Fruit fly (Drosophila melanogaster) whole organism, adult: ENCODE results near the gene CG32718.
A peak's percentile ranks its signal among the peaks of the same experiment; 100 is the strongest.

Source experiments
- CG11617 ChIP-seq: fragments of 200-800 bp; sonication (Bioruptor generic); optimal IDR thresholded peaks from 2 replicates; lab custom pipeline; 2017; ENCODE audit warnings: mild to moderate bottlenecking, missing biosample characterization, missing genetic modification reagents, missing genetic modification characterization
- CG12768 ChIP-seq: fragments of 200-800 bp; sonication (Bioruptor generic); optimal IDR thresholded peaks from 2 replicates; lab custom pipeline; 2017; ENCODE audit warnings: missing biosample characterization, missing genetic modification characterization, mild to moderate bottlenecking, moderate library complexity, missing genetic modification reagents
- CG14711 ChIP-seq: fragments of 200-800 bp; sonication (Bioruptor generic); optimal IDR thresholded peaks from 2 replicates; lab custom pipeline; 2018; ENCODE audit warnings: missing biosample characterization, mild to moderate bottlenecking, missing genetic modification characterization, moderate library complexity
- CG1620 ChIP-seq: fragments of 200-800 bp; sonication (Bioruptor generic); optimal IDR thresholded peaks from 2 replicates; lab custom pipeline; 2016; ENCODE audit warnings: missing biosample characterization, missing genetic modification characterization
- CG33017 ChIP-seq: fragments of 200-800 bp; sonication (Bioruptor generic); optimal IDR thresholded peaks from 2 replicates; lab custom pipeline; 2018; ENCODE audit warnings: missing biosample characterization, mild to moderate bottlenecking, missing genetic modification characterization, moderate library complexity
- CG5204 ChIP-seq: fragments of 200-800 bp; sonication (Bioruptor generic); optimal IDR thresholded peaks from 2 replicates; lab custom pipeline; 2016; ENCODE audit warnings: missing biosample characterization, missing genetic modification characterization
- CG7045 ChIP-seq: fragments of 200-800 bp; sonication (Bioruptor generic); optimal IDR thresholded peaks from 2 replicates; lab custom pipeline; 2017; ENCODE audit warnings: missing biosample characterization, mild to moderate bottlenecking, missing genetic modification characterization
- CG7101 ChIP-seq: fragments of 200-800 bp; sonication (Bioruptor generic); optimal IDR thresholded peaks from 2 replicates; lab custom pipeline; 2018; ENCODE audit warnings: missing biosample characterization, mild to moderate bottlenecking, missing genetic modification characterization, moderate library complexity
- Clk ChIP-seq: fragments of 200-800 bp; sonication (Bioruptor generic); optimal IDR thresholded peaks from 2 replicates; lab custom pipeline; 2017; ENCODE audit warnings: missing biosample characterization, missing genetic modification characterization
- Crg-1 ChIP-seq: fragments of 200-800 bp; sonication (Bioruptor generic); optimal IDR thresholded peaks from 2 replicates; lab custom pipeline; 2016; ENCODE audit warnings: missing biosample characterization, missing genetic modification characterization
- Hr96 ChIP-seq: fragments of 200-800 bp; sonication (Bioruptor generic); optimal IDR thresholded peaks from 2 replicates; lab custom pipeline; 2016; ENCODE audit warnings: missing biosample characterization, missing genetic modification characterization
- Mnt ChIP-seq: fragments of 200-800 bp; sonication (Bioruptor generic); optimal IDR thresholded peaks from 2 replicates; lab custom pipeline; 2016; ENCODE audit warnings: missing biosample characterization, mild to moderate bottlenecking, missing genetic modification characterization
- bab1 ChIP-seq: fragments of 200-800 bp; sonication (Bioruptor generic); optimal IDR thresholded peaks from 3 replicates; lab custom pipeline; 2019; ENCODE audit warnings: missing biosample characterization, mild to moderate bottlenecking, missing genetic modification characterization, moderate library complexity
- cnc ChIP-seq, 2 experiments: fragments of >200 bp; optimal IDR thresholded peaks; 2 replicates each; lab custom pipeline; 2017
- kay ChIP-seq: fragments of 200-800 bp; sonication (Bioruptor generic); peaks from one replicate; lab custom pipeline; 2016; ENCODE audit warnings: missing biosample characterization, missing genetic modification characterization, borderline replicate concordance
- ovo ChIP-seq: fragments of 200-800 bp; sonication (Bioruptor generic); optimal IDR thresholded peaks from 2 replicates; lab custom pipeline; 2016; ENCODE audit warnings: missing biosample characterization, missing genetic modification characterization
- pad ChIP-seq: fragments of 200-800 bp; sonication (Bioruptor generic); optimal IDR thresholded peaks from 3 replicates; lab custom pipeline; 2017; ENCODE audit warnings: missing biosample characterization, missing genetic modification characterization, mild to moderate bottlenecking, moderate library complexity, missing genetic modification reagents
- tj ChIP-seq: fragments of 200-800 bp; sonication (Bioruptor generic); optimal IDR thresholded peaks from 3 replicates; lab custom pipeline; 2017; ENCODE audit warnings: missing biosample characterization, mild to moderate bottlenecking, missing genetic modification characterization, moderate library complexity
- toe ChIP-seq: fragments of 200-800 bp; sonication (Bioruptor generic); optimal IDR thresholded peaks from 2 replicates; lab custom pipeline; 2016; ENCODE audit warnings: missing biosample characterization, missing genetic modification characterization

Gene CG32718

dm6 chrX:7736593-7736992, 41.4 kb upstream of the CG32718 start, which contains the start of gene Tom40:
Gene Tom40 (plus strand): TSS chrX:7736893.
- TF ChIP-seq CG7045 = no peak
- TF ChIP-seq CG11617 (GFP tag; lab: Kevin White, UChicago) = no peak
- no peak for TF ChIP-seq bab1 (GFP tag; lab: Kevin White, UChicago)
- TF ChIP-seq kay = no peak
- no peak for TF ChIP-seq CG7101 (tag; lab: Kevin White, UChicago)
- no peak for TF ChIP-seq Clk (GFP tag; lab: Kevin White, UChicago)
- no peak for TF ChIP-seq tj (GFP tag; lab: Kevin White, UChicago)
- TF ChIP-seq pad (GFP tag; lab: Kevin White, UChicago) = no peak
- no peak for TF ChIP-seq CG1620
- TF ChIP-seq CG12768 (GFP tag; lab: Kevin White, UChicago) = no peak
- no peak for TF ChIP-seq CG5204 (GFP tag; lab: Kevin White, UChicago)

- TF ChIP-seq bab1 (GFP tag; lab: Kevin White, UChicago) (peak; percentile 29), Mnt (GFP tag; lab: Kevin White, UChicago) (peak; percentile 54), CG7101 (tag; lab: Kevin White, UChicago) (peak; percentile 20), CG5204 (GFP tag; lab: Kevin White, UChicago) (no peak), CG14711 (tag; lab: Kevin White, UChicago) (peak; percentile 17)
Measured at dm6 chrX:7737156-7737771, 40.7 kb upstream of the CG32718 start.

- TF ChIP-seq kay (no peak), CG7045 (no peak), Crg-1 (GFP tag; lab: Kevin White, UChicago) (no peak), CG33017 (tag; lab: Kevin White, UChicago) (no peak), tj (GFP tag; lab: Kevin White, UChicago) (no peak), ovo (GFP tag; lab: Kevin White, UChicago) (no peak), CG7101 (tag; lab: Kevin White, UChicago) (no peak), Hr96 (GFP tag; lab: Kevin White, UChicago) (no peak), CG11617 (GFP tag; lab: Kevin White, UChicago) (no peak), bab1 (GFP tag; lab: Kevin White, UChicago) (no peak), pad (GFP tag; lab: Kevin White, UChicago) (no peak)
Measured at dm6 chrX:7744036-7744435, 34.0 kb upstream of the CG32718 start.

- TF ChIP-seq CG12768 (GFP tag; lab: Kevin White, UChicago) = no peak
- TF ChIP-seq toe (GFP tag; lab: Kevin White, UChicago) = no peak
- no peak for TF ChIP-seq cnc (optimal IDR thresholded peaks at IDR 0.05; lab: Kevin White, UChicago)
- no peak for TF ChIP-seq CG7045
- TF ChIP-seq CG33017 (tag; lab: Kevin White, UChicago) = no peak
- no peak for TF ChIP-seq CG7101 (tag; lab: Kevin White, UChicago)
- TF ChIP-seq kay = no peak
- TF ChIP-seq CG14711 (tag; lab: Kevin White, UChicago) = no peak
- TF ChIP-seq tj (GFP tag; lab: Kevin White, UChicago) = no peak
- no peak for TF ChIP-seq pad (GFP tag; lab: Kevin White, UChicago)
- TF ChIP-seq CG5204 (GFP tag; lab: Kevin White, UChicago) = no peak
- TF ChIP-seq Hr96 (GFP tag; lab: Kevin White, UChicago) = no peak
Measured at dm6 chrX:7746342-7746741, 31.7 kb upstream of the CG32718 start.

- TF ChIP-seq CG33017 (tag; lab: Kevin White, UChicago) (no peak), Crg-1 (GFP tag; lab: Kevin White, UChicago) (no peak), ovo (GFP tag; lab: Kevin White, UChicago) (no peak), CG1620 (no peak), cnc (optimal IDR thresholded peaks at IDR 0.05; lab: Kevin White, UChicago) (no peak), pad (GFP tag; lab: Kevin White, UChicago) (no peak), CG14711 (tag; lab: Kevin White, UChicago) (no peak), CG5204 (GFP tag; lab: Kevin White, UChicago) (no peak), kay (no peak), CG11617 (GFP tag; lab: Kevin White, UChicago) (no peak), CG12768 (GFP tag; lab: Kevin White, UChicago) (no peak), Clk (GFP tag; lab: Kevin White, UChicago) (no peak), Hr96 (GFP tag; lab: Kevin White, UChicago) (no peak), CG7101 (tag; lab: Kevin White, UChicago) (no peak), bab1 (GFP tag; lab: Kevin White, UChicago) (no peak)
Measured at dm6 chrX:7764682-7765081, 13.3 kb upstream of the CG32718 start, which contains the start of gene Ir7a. Gene Ir7a (plus strand): TSS chrX:7764982.

- no peak for TF ChIP-seq bab1 (GFP tag; lab: Kevin White, UChicago)
- no peak for TF ChIP-seq CG11617 (GFP tag; lab: Kevin White, UChicago)
- TF ChIP-seq Crg-1 (GFP tag; lab: Kevin White, UChicago) = no peak
- TF ChIP-seq Mnt (GFP tag; lab: Kevin White, UChicago) = no peak
- TF ChIP-seq Hr96 (GFP tag; lab: Kevin White, UChicago) = no peak
- no peak for TF ChIP-seq ovo (GFP tag; lab: Kevin White, UChicago)
- TF ChIP-seq toe (GFP tag; lab: Kevin White, UChicago) = no peak
- no peak for TF ChIP-seq CG5204 (GFP tag; lab: Kevin White, UChicago)
- TF ChIP-seq CG1620 = no peak
- TF ChIP-seq tj (GFP tag; lab: Kevin White, UChicago) = no peak
- TF ChIP-seq CG7045 = no peak
- no peak for TF ChIP-seq Clk (GFP tag; lab: Kevin White, UChicago)
- no peak for TF ChIP-seq CG7101 (tag; lab: Kevin White, UChicago)
- TF ChIP-seq CG14711 (tag; lab: Kevin White, UChicago) = no peak
Measured at dm6 chrX:7768147-7768787, 9.7 kb upstream of the CG32718 start, which contains the start of gene CG34338. Gene CG34338 (plus strand): TSS chrX:7768737.
